Worm (Caenorhabditis elegans) whole organism, early embryonic: ENCODE measurements around the gene aka-1.

Experiments used
- F13C5.2 ChIP-seq: sonication (generic microtip); optimal IDR thresholded peaks from 2 replicates; lab custom pipeline; 2017; ENCODE audit warnings: mild to moderate bottlenecking, missing genetic modification characterization, inconsistent platforms, missing compliant biosample characterization
- ama-1 ChIP-seq: fragments of 150-350 bp; optimal IDR thresholded peaks from 2 replicates; lab custom pipeline; 2014
- ceh-13 ChIP-seq: fragments of 200-800 bp; sonication (Bioruptor generic); optimal IDR thresholded peaks from 2 replicates; lab custom pipeline; 2018; ENCODE audit warnings: mild to moderate bottlenecking, missing genetic modification characterization, missing compliant biosample characterization
- ets-7 ChIP-seq: sonication (generic microtip); optimal IDR thresholded peaks from 2 replicates; lab custom pipeline; 2016; ENCODE audit warnings: missing genotype, missing genetic modification characterization, missing compliant biosample characterization
- flt-1 ChIP-seq: fragments of 200-800 bp; sonication (Bioruptor generic); IDR thresholded peaks from 2 replicates; pipeline ENCODE4 v1.3.6; 2022; ENCODE audit warnings: missing genetic modification characterization, missing compliant biosample characterization
- tbx-37 ChIP-seq: fragments of 200-800 bp; sonication (Bioruptor generic); conservative IDR thresholded peaks from 2 replicates; pipeline ENCODE4 v1.3.6; 2022; ENCODE audit warnings: missing genetic modification reagents, missing genetic modification characterization, missing compliant biosample characterization

DNA sequence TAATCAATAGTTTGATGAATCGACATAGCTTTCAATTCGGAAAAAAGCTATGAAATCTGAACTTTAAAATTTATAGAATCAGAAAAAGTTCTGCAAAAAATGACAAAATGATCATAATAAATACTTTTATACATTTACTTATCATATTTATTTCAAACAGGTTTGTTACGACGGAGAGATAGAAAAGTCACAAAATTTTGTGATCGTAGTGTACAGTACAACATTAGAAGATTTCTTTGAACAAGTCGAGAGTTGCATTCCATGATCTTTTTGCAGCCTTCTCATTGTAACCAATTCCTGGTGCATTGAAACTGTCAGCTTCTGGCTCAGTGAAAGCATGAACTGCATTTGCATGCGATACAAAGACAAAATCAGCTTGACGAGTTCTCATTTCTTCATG lies 22.2 kb downstream of the aka-1 start, which contains the start of gene D1022.3:
- TF ChIP-seq ama-1 (lab: Kevin White, UChicago): no peak
- TF ChIP-seq F13C5.2 (tag; lab: Kevin White, UChicago): no peak
- no peak for TF ChIP-seq ceh-13 (GFP tag; lab: Kevin White, UChicago)
- no peak for TF ChIP-seq tbx-37 (GFP tag; lab: Robert Waterston, UW)
- TF ChIP-seq ets-7: no peak
- TF ChIP-seq flt-1 (GFP tag; lab: Robert Waterston, UW): no peak
